Fruit fly (Drosophila melanogaster): ENCODE measurements around the gene TwdlX.

Gene TwdlX

DNA sequence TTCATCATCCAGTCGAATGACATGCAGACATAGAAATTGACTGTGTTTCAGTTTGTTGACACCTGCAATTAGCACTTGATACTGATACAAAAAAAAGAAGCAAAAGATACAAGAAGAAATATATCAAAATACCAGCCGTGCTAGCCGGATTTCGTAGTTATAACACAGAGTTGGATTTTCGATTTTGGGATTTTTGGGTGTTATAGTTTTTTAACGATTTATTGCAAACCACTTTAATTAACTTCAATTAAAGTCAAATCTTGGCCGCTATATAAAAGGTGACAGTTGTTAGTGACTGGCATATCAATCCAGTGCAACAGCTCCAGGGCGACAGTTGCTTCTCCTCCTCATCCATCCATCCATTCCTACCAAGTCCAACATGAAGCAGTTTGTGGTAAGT is at the start of gene TwdlX:
Gene TwdlX, plus strand, starts transcription at position 301 of the 400 bp plus-strand sequence.
- TF ChIP-seq CG12605 (GFP tag; IDR thresholded peaks at IDR 0.05) (no peak), CG34367 (tag; optimal IDR thresholded peaks at IDR 0.05) (no peak), Pif1A (GFP tag; optimal IDR thresholded peaks at IDR 0.05) (no peak), gl (tag; optimal IDR thresholded peaks at IDR 0.05) (no peak), CG15710 (tag; optimal IDR thresholded peaks at IDR 0.05) (no peak), Snoo (tag; optimal IDR thresholded peaks at IDR 0.05) (no peak), CG13204 (GFP tag; optimal IDR thresholded peaks at IDR 0.05) (no peak), CG8159 (tag; optimal IDR thresholded peaks at IDR 0.05) (no peak), CG8301 (tag; optimal IDR thresholded peaks at IDR 0.05) (no peak), Ets98B (GFP tag; IDR thresholded peaks at IDR 0.05) (no peak)

DNA sequence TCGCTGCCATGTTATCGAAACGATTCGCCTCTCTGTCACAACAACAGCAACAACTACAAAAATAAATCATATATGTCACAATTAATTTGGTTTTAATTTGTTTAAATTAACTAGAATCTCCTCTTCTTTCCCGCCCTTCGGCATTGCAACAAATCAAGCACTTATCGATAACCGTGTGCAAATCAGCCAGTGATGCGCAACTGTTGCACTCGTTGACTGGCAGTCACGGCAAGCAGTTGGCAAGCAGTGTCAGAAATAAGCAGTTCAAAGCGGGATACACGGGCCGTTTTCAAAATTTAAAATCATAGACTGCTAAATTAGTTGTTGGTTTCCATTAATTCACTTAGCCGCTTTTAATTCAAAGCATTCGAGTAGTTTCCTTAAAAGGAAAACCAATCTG is 47.1 kb upstream of the TwdlX start, which contains the start of gene Axs:
Gene Axs, minus strand, starts transcription at position 131 of the 400 bp plus-strand sequence.
- TF ChIP-seq CG4496 (GFP tag; IDR thresholded peaks at IDR 0.05) (0 out of 3 replicates have a peak, but pooled peaks have one; percentile 13), Ets98B (GFP tag; IDR thresholded peaks at IDR 0.05) (no peak), Snoo (tag; optimal IDR thresholded peaks at IDR 0.05) (no peak), CG15710 (tag; optimal IDR thresholded peaks at IDR 0.05) (no peak)

DNA sequence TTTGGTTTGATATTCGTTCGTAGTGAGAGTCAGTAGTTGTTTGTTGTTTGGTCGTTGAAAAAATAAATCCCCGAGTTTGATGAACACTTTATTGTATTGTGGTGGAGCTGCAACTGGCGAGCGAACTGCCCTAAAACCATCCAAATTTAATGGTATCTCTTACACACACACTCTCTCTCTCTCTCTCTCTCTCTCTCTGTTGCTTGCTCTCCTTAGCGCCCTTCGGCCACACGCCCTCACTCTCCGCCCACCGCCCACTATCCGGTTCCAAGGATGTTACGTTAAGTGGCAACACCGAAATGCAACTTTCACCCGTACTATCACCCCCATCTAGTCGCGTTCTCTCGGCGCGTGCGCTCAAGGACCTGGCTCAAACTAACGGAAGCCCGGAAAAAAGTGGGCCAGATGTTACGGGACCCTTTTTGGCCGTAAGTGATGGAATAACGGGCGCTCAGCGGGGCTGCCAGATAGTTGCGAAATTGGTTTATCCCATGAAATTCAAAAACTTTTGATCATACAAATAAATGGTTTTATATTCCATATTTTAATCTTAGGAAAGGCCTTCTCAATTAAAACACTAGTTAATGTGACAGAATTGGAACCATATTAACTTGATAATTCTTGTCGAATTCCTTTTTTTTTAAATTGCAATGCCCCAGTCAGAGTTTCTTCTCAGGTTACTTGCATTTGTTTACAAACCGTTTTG is 43.3 kb upstream of the TwdlX start:
- no peak for TF ChIP-seq Ets98B (GFP tag; IDR thresholded peaks at IDR 0.05)
- no peak for TF ChIP-seq CG14655 (GFP tag; optimal IDR thresholded peaks at IDR 0.05)
- TF ChIP-seq CG8301 (tag; optimal IDR thresholded peaks at IDR 0.05), result no peak
- TF ChIP-seq CG17806 (tag; optimal IDR thresholded peaks at IDR 0.05), result no peak
- no peak for TF ChIP-seq CG34367 (tag; optimal IDR thresholded peaks at IDR 0.05)
- TF ChIP-seq CG4496 (GFP tag; IDR thresholded peaks at IDR 0.05), result no peak

DNA sequence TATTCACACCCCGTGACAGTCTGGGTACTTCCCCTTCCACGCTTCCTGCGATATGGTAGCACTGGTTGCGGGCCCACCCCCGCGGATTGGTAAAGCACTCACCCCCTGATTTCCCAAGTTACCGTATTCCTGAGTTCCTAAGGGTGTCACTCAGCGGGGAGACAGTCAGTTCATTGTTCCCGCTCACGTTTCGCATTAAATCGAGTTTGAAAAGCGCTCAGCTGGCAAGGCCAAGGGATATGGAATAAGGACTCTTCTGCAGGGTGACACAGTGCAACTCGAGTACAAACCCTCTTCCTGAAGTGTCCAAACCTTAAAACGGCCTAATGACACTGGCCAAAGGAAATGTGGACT is 42.8 kb upstream of the TwdlX start:
- TF ChIP-seq CG34367 (tag; optimal IDR thresholded peaks at IDR 0.05), result no peak
- no peak for TF ChIP-seq D1 (tag; optimal IDR thresholded peaks at IDR 0.05)
- TF ChIP-seq Snoo (tag; optimal IDR thresholded peaks at IDR 0.05), result no peak
- TF ChIP-seq CG17806 (tag; optimal IDR thresholded peaks at IDR 0.05), result no peak
- TF ChIP-seq CG32121 (GFP tag; IDR thresholded peaks at IDR 0.05), result no peak
- TF ChIP-seq CG14655 (GFP tag; optimal IDR thresholded peaks at IDR 0.05), result no peak
- no peak for TF ChIP-seq Ets98B (GFP tag; IDR thresholded peaks at IDR 0.05)
- no peak for TF ChIP-seq CG15710 (tag; optimal IDR thresholded peaks at IDR 0.05)
- TF ChIP-seq Pif1A (GFP tag; optimal IDR thresholded peaks at IDR 0.05), result no peak
- no peak for TF ChIP-seq fd96Ca (GFP tag; IDR thresholded peaks at IDR 0.05)
- TF ChIP-seq rn (GFP tag; IDR thresholded peaks at IDR 0.05), result no peak
- TF ChIP-seq CG9948 (tag; optimal IDR thresholded peaks at IDR 0.05), result no peak

DNA sequence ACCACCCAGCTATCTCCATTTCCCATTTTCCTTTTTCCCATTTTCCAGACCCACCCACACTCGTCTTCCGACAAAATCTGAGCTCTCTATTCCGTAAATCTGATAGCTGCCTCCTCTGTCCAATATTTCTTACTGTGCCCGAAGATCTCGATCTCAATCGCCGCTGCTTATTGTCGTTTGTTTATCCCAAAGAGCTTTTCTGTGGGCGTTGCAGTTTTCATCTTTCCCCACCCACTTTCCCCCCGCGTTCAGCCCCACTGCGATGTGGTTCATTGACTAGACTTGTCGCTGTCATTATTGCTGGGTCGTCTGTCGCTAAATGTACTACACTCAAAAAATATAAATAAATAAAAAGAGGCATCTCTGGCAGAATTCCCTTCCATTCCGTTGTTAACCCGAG is 41.6 kb upstream of the TwdlX start:
- no peak for TF ChIP-seq gl (tag; optimal IDR thresholded peaks at IDR 0.05)

DNA sequence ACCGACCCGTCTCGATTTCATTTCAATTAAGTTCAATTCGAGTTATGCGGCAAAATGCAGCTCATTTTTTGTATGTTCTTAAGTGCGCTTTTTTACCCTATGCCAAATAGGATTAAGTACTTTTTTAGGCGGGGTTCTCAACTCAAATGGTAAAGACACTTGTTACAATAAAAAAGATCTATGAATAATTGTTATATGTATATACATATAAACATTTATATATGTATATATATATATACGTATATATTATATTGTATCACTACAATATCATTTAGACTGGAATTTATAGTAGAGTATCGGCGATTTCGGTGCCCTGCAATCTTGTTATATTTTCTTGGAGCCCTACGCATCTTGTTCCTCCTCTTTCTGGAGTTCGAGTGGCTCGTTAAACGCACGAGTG is 40.9 kb upstream of the TwdlX start:
- TF ChIP-seq EcR (GFP tag; optimal IDR thresholded peaks at IDR 0.05), result no peak
- no peak for TF ChIP-seq Pif1A (GFP tag; optimal IDR thresholded peaks at IDR 0.05)
- TF ChIP-seq CG8159 (tag; optimal IDR thresholded peaks at IDR 0.05), result peak; percentile 35
- peak; percentile 13 for TF ChIP-seq CG15710 (tag; optimal IDR thresholded peaks at IDR 0.05)
- TF ChIP-seq Pif1B (GFP tag; optimal IDR thresholded peaks at IDR 0.05), result no peak
- TF ChIP-seq CG34367 (tag; optimal IDR thresholded peaks at IDR 0.05), result no peak
- no peak for TF ChIP-seq Ets98B (GFP tag; IDR thresholded peaks at IDR 0.05)
- TF ChIP-seq CG14655 (GFP tag; optimal IDR thresholded peaks at IDR 0.05), result peak; percentile 20
- no peak for TF ChIP-seq fd96Ca (GFP tag; IDR thresholded peaks at IDR 0.05)
- TF ChIP-seq Snoo (tag; optimal IDR thresholded peaks at IDR 0.05), result no peak
- no peak for TF ChIP-seq CG4496 (GFP tag; IDR thresholded peaks at IDR 0.05)
- no peak for TF ChIP-seq gl (tag; optimal IDR thresholded peaks at IDR 0.05)
- no peak for TF ChIP-seq CG12605 (GFP tag; IDR thresholded peaks at IDR 0.05)
- TF ChIP-seq CG13204 (GFP tag; optimal IDR thresholded peaks at IDR 0.05), result no peak
- peak; percentile 21 for TF ChIP-seq CG9948 (tag; optimal IDR thresholded peaks at IDR 0.05)
- no peak for TF ChIP-seq CG10348 (GFP tag; IDR thresholded peaks at IDR 0.05)
- no peak for TF ChIP-seq CG32121 (GFP tag; IDR thresholded peaks at IDR 0.05)
- TF ChIP-seq CG17806 (tag; optimal IDR thresholded peaks at IDR 0.05), result peak; percentile 31
- TF ChIP-seq D1 (tag; optimal IDR thresholded peaks at IDR 0.05), result no peak

DNA sequence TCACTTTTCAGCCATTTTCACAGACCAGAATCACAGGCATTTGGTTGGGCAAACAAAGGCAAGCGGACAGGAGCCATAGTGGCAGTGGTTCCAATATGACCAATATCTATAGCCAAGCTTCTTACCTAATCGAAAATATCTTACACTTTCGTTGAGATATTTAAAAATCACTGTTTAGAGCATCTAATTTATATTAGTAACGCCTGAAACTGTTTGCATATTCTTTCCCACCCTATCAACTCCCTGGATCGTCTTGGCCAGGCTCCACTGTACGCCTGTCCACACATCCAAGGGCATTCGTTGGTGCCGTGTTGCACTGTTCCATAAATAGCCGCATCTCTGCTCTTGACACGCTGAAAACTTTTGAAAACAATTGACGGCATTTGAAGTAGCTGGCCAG is 40.4 kb upstream of the TwdlX start:
- TF ChIP-seq CG8159 (tag; optimal IDR thresholded peaks at IDR 0.05), result peak; percentile 4
- peak; percentile 48; the same call in 1 of the 2 replicates for TF ChIP-seq CG12605 (GFP tag; IDR thresholded peaks at IDR 0.05)
- peak; percentile 39 for TF ChIP-seq Pif1B (GFP tag; optimal IDR thresholded peaks at IDR 0.05)
- peak; percentile 44; the same call in 1 of the 3 replicates for TF ChIP-seq CG4496 (GFP tag; IDR thresholded peaks at IDR 0.05)
- TF ChIP-seq CG17806 (tag; optimal IDR thresholded peaks at IDR 0.05), result peak; percentile 36
- peak; percentile 46 for TF ChIP-seq Pif1A (GFP tag; optimal IDR thresholded peaks at IDR 0.05)
- TF ChIP-seq CG15710 (tag; optimal IDR thresholded peaks at IDR 0.05), result no peak
- no peak for TF ChIP-seq Snoo (tag; optimal IDR thresholded peaks at IDR 0.05)
- peak; percentile 12 for TF ChIP-seq CG34367 (tag; optimal IDR thresholded peaks at IDR 0.05)
- no peak for TF ChIP-seq CG10348 (GFP tag; IDR thresholded peaks at IDR 0.05)
- TF ChIP-seq fd96Ca (GFP tag; IDR thresholded peaks at IDR 0.05), result peak; percentile 62; the same call in 1 of the 3 replicates
- no peak for TF ChIP-seq Ets98B (GFP tag; IDR thresholded peaks at IDR 0.05)
- TF ChIP-seq CG14655 (GFP tag; optimal IDR thresholded peaks at IDR 0.05), result peak; percentile 60
- peak; percentile 52 for TF ChIP-seq CG8301 (tag; optimal IDR thresholded peaks at IDR 0.05)
- TF ChIP-seq CG9948 (tag; optimal IDR thresholded peaks at IDR 0.05), result peak; percentile 50
- TF ChIP-seq gl (tag; optimal IDR thresholded peaks at IDR 0.05), result no peak
